Worm (Caenorhabditis elegans): Measurements from ENCODE around the gene cdh-3.
A peak's percentile ranks its signal among the peaks of the same experiment; 100 is the strongest.

Gene cdh-3

DNA sequence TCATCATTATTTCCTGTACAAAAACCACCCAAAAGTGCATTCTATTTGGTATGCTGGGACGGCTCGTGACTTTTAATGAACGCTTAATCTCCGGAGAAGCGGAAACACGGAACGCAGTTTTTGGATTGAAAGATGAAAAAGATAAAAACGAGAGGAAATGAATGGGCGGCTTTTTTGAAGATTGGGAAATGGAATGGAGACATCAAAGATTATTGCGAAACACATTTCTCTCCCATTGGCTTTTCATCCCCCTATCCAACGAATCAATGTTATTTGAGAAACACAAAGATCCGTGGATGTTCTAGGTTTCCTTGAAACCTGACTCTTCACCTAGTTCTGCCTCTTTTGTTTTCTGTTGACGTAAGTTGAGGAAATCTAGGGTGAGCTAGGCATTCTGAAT, 29.8 kb downstream of the cdh-3 start:
- no peak for TF ChIP-seq mbf-1 (tag; optimal IDR thresholded peaks at IDR 0.05)
- TF ChIP-seq nhr-10 (tag; optimal IDR thresholded peaks at IDR 0.05) = no peak
- TF ChIP-seq crh-2 (tag; optimal IDR thresholded peaks at IDR 0.05) = peak; percentile 24
- TF ChIP-seq ztf-11 (tag; optimal IDR thresholded peaks at IDR 0.05) = no peak
- TF ChIP-seq gmeb-1 (tag; optimal IDR thresholded peaks at IDR 0.05) = no peak
- TF ChIP-seq skn-1 (tag; optimal IDR thresholded peaks at IDR 0.05) = no peak
- no peak for TF ChIP-seq nhr-77 (tag; optimal IDR thresholded peaks at IDR 0.05)
- peak; percentile 69 for TF ChIP-seq sma-9 (GFP tag; optimal IDR thresholded peaks at IDR 0.05)
- no peak for TF ChIP-seq sma-9 (tag; optimal IDR thresholded peaks at IDR 0.05)
- peak; percentile 39 for TF ChIP-seq nhr-21 (tag; optimal IDR thresholded peaks at IDR 0.05)
- TF ChIP-seq lin-39 (tag; optimal IDR thresholded peaks at IDR 0.05) = no peak
- TF ChIP-seq nhr-6 (tag; optimal IDR thresholded peaks at IDR 0.05) = no peak
- no peak for TF ChIP-seq lin-13 (GFP tag; optimal IDR thresholded peaks at IDR 0.05)
- TF ChIP-seq nhr-237 (tag; optimal IDR thresholded peaks at IDR 0.05) = no peak
- peak; percentile 78 for TF ChIP-seq unc-55 (GFP tag; optimal IDR thresholded peaks at IDR 0.05)
- peak; percentile 8 for TF ChIP-seq zag-1 (tag; optimal IDR thresholded peaks at IDR 0.05)
- TF ChIP-seq F13H6.1 (tag; optimal IDR thresholded peaks at IDR 0.05) = peak; percentile 27
- no peak for TF ChIP-seq aly-2 (tag; optimal IDR thresholded peaks at IDR 0.05)
- peak; percentile 2 for TF ChIP-seq egl-27 (tag; optimal IDR thresholded peaks at IDR 0.05)
- no peak for TF ChIP-seq nhr-11 (tag; optimal IDR thresholded peaks at IDR 0.05)
- TF ChIP-seq nhr-25 (tag; optimal IDR thresholded peaks at IDR 0.05) = no peak
- peak; percentile 66 for TF ChIP-seq sem-4 (tag; optimal IDR thresholded peaks at IDR 0.05)
- peak in 1 of 2 experiments; percentile 9 for TF ChIP-seq mdl-1 (tag; optimal IDR thresholded peaks at IDR 0.05)
- TF ChIP-seq mab-5 (tag; optimal IDR thresholded peaks at IDR 0.05) = peak; percentile 39
- no peak for TF ChIP-seq ama-1 (optimal IDR thresholded peaks at IDR 0.05)
- TF ChIP-seq ztf-1 (GFP tag; conservative IDR thresholded peaks at IDR 0.05) = no peak
- TF ChIP-seq fos-1 (tag; optimal IDR thresholded peaks at IDR 0.05) = peak; percentile 19
- peak in 1 of 2 experiments; percentile 28 for TF ChIP-seq lsy-2 (tag; optimal IDR thresholded peaks at IDR 0.05)

DNA sequence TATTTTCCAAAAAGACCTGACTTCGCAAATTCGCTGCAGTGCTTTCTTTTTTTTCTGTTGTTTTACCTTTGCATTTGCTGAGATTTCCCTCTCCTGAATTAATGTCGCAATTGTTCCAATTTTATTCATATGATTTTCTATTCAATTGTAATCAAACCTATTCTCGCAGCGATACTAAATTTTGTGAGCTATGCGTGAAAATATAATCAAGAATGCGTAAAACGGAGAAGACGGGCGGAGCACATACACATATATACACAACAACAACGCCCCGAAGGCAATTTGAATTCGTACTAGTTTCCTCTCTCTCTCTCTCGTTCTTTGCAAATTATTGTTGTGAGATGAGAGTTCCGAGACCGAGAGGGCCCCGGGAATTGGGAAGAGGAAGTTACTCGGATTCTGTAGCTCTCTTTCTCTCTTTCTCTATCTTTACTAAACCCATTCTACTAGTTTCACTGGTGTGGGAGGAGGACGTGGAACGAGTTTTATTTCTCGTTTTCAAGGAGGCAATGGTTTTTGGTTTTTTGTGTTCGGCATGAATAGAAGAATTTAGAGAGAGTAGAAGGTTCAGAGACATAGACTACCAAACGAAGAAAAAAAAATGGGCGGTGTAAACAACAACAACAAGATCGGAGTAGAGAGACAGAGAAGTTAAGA, 30.7 kb downstream of the cdh-3 start:
- TF ChIP-seq mab-5 (tag; optimal IDR thresholded peaks at IDR 0.05) (peak; percentile 51), ama-1 (optimal IDR thresholded peaks at IDR 0.05) (peak; percentile 27), mbf-1 (tag; optimal IDR thresholded peaks at IDR 0.05) (no peak), C34F6.9 (tag; optimal IDR thresholded peaks at IDR 0.05) (peak; percentile 24), unc-62 (GFP tag; optimal IDR thresholded peaks at IDR 0.05) (no peak), ztf-1 (GFP tag; conservative IDR thresholded peaks at IDR 0.05) (no peak), zag-1 (tag; optimal IDR thresholded peaks at IDR 0.05) (peak; percentile 18), sem-4 (tag; optimal IDR thresholded peaks at IDR 0.05) (peak; percentile 35), ztf-4 (tag; optimal IDR thresholded peaks at IDR 0.05) (no peak), F13H6.1 (tag; optimal IDR thresholded peaks at IDR 0.05) (peak; percentile 52), crh-2 (tag; optimal IDR thresholded peaks at IDR 0.05) (peak; percentile 52), nhr-25 (tag; optimal IDR thresholded peaks at IDR 0.05) (peak; percentile 57), lsy-2 (tag; optimal IDR thresholded peaks at IDR 0.05) (peak; percentile 3 to 55), mdl-1 (tag; optimal IDR thresholded peaks at IDR 0.05) (peak in 1 of 2 experiments; percentile 25), sma-9 (GFP tag; optimal IDR thresholded peaks at IDR 0.05) (peak; percentile 51), sma-9 (tag; optimal IDR thresholded peaks at IDR 0.05) (no peak), unc-39 (tag; optimal IDR thresholded peaks at IDR 0.05) (no peak), unc-55 (GFP tag; optimal IDR thresholded peaks at IDR 0.05) (peak; percentile 77)

DNA sequence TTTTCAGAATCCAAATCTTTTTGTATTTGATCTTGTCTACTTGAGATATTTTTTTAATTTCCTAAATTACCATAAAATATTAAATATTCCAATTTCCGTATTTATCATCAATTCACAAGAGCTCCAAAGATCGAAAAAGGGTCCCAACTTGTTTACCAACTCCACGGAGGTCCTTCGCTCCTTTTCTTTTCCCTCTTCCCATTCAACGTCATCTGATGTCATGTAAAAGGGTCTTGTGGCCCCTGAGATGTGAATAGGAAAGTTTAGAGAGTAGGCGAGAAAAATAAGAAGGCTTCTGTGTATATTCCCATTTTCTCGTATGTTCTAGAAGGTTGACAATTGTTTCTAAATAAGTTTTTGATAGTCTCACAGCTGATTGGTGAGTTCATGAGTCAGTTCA, 31.2 kb downstream of the cdh-3 start:
- TF ChIP-seq mdl-1 (tag; optimal IDR thresholded peaks at IDR 0.05) (peak in 1 of 2 experiments; percentile 3), nhr-12 (tag; optimal IDR thresholded peaks at IDR 0.05) (no peak), sma-9 (GFP tag; optimal IDR thresholded peaks at IDR 0.05) (peak; percentile 9), sma-9 (tag; optimal IDR thresholded peaks at IDR 0.05) (no peak), C34F6.9 (tag; optimal IDR thresholded peaks at IDR 0.05) (peak; percentile 54), crh-2 (tag; optimal IDR thresholded peaks at IDR 0.05) (peak; percentile 42), dmd-4 (tag; optimal IDR thresholded peaks at IDR 0.05) (no peak), ztf-4 (tag; optimal IDR thresholded peaks at IDR 0.05) (peak; percentile 23), ztf-1 (GFP tag; conservative IDR thresholded peaks at IDR 0.05) (no peak), nhr-129 (tag; optimal IDR thresholded peaks at IDR 0.05) (peak; percentile 33), unc-62 (GFP tag; optimal IDR thresholded peaks at IDR 0.05) (no peak), lin-13 (GFP tag; optimal IDR thresholded peaks at IDR 0.05) (peak; percentile 10), alr-1 (tag; optimal IDR thresholded peaks at IDR 0.05) (no peak), lsy-2 (tag; optimal IDR thresholded peaks at IDR 0.05) (peak in 1 of 2 experiments; percentile 47), sem-4 (tag; optimal IDR thresholded peaks at IDR 0.05) (peak; percentile 31)

All from whole organism, L2 larva.